Worm (Caenorhabditis elegans): ENCODE data around the gene Y68A4A.10.

Y68A4A.10 gene

DNA sequence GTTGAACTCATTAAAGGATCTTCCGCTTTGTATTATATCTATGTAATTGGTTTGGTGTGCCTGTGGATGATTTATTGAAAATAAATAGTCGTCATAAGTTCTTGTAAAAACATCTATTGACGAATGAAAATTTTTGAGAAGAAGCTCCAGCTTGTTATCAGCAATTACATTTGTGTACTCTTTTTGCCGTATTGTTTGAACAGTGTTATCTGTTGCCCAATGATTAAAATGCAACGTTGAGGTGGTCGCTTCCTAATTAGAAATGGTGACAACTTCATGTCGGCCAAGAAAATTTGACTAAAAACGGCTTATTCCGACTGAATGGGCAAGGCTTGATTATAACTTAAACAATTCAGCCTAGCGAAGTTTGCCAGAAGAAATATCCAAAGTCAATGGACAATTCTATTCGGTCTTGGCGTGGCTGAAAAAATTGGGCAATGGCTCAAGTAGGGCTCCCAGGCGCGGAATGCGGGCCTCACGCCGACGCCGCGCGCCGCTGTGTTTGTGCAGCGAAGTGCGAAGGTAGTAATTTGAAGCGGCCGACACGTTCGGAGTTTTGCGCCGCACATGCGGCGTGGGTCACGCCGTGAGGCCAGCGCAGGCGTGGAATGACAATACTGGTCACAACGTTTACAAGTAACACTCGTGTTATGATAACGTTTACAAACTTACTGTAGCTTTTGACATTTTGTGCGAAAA lies 38.8 kb downstream of the Y68A4A.10 start:
- no peak for TF ChIP-seq hnd-1 (tag; optimal IDR thresholded peaks at IDR 0.05)
- no peak for TF ChIP-seq hmbx-1 (tag; optimal IDR thresholded peaks at IDR 0.05)
- TF ChIP-seq hmg-4 (GFP tag; optimal IDR thresholded peaks at IDR 0.05) = no peak

DNA sequence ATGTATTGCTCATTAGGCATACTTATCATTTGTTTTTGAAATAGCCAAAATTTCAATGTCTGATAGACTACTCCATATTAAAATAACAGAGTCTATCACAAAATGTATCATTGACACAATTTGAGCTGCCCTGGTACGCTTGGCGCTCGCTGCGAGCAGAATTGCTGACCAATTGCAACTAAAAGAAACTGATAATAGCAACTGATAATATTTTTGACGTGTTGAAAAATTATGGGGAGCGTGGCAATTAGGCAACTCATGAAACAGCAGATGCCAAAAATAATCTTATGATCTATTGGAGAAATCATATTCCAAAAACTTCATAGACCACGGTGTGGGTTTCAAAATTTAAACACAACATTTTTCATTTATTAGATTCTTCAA lies 39.3 kb downstream of the Y68A4A.10 start:
- no peak for TF ChIP-seq hnd-1 (tag; optimal IDR thresholded peaks at IDR 0.05)
- TF ChIP-seq ama-1 (optimal IDR thresholded peaks at IDR 0.05) = no peak
- TF ChIP-seq ets-7 (tag; optimal IDR thresholded peaks at IDR 0.05) = no peak
- TF ChIP-seq sea-1 (GFP tag; conservative IDR thresholded peaks at IDR 0.05) = no peak
- TF ChIP-seq B0310.2 (tag; optimal IDR thresholded peaks at IDR 0.05) = no peak
- no peak for TF ChIP-seq tbx-11 (GFP tag; IDR thresholded peaks at IDR 0.05)
- no peak for TF ChIP-seq aly-1 (tag; optimal IDR thresholded peaks at IDR 0.05)
- no peak for TF ChIP-seq pes-1 (GFP tag; IDR thresholded peaks at IDR 0.05)
- no peak for TF ChIP-seq flt-1 (GFP tag; IDR thresholded peaks at IDR 0.05)
- no peak for TF ChIP-seq hmg-4 (GFP tag; optimal IDR thresholded peaks at IDR 0.05)

DNA sequence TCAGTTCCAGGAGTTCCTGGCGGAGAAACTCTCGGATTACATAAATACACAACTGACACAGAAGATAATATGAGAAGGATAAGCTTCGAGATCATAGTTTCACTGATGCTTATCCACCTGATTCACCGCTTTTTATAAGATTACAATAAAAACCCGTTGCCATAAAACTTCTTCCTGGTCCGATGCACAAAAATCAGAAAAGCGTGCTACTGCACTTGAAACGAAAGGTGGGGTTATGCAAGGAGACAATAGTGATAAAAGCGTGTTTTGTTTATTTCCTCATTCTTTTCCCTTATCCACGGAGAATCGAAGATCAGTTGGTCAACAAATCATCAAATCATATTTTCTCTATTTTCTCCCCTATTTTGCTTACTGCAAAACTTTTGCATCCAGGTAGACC lies 40.6 kb downstream of the Y68A4A.10 start, which contains the start of gene Y68A4B.3:
Gene Y68A4B.3, minus strand, starts transcription at position 101 of the 400 bp plus-strand sequence.
- no peak for TF ChIP-seq tbx-11 (GFP tag; IDR thresholded peaks at IDR 0.05)
- no peak for TF ChIP-seq sea-1 (GFP tag; conservative IDR thresholded peaks at IDR 0.05)
- no peak for TF ChIP-seq hmg-4 (GFP tag; optimal IDR thresholded peaks at IDR 0.05)
- no peak for TF ChIP-seq F13C5.2 (tag; optimal IDR thresholded peaks at IDR 0.05)
- no peak for TF ChIP-seq ceh-36 (tag; optimal IDR thresholded peaks at IDR 0.05)
- no peak for TF ChIP-seq tbx-37 (GFP tag; conservative IDR thresholded peaks at IDR 0.05)
- TF ChIP-seq ama-1 (optimal IDR thresholded peaks at IDR 0.05) = no peak
- TF ChIP-seq hmbx-1 (tag; optimal IDR thresholded peaks at IDR 0.05) = no peak
- no peak for TF ChIP-seq ets-7 (tag; optimal IDR thresholded peaks at IDR 0.05)
- no peak for TF ChIP-seq B0310.2 (tag; optimal IDR thresholded peaks at IDR 0.05)
- no peak for TF ChIP-seq scrt-1 (GFP tag; IDR thresholded peaks at IDR 0.05)

DNA sequence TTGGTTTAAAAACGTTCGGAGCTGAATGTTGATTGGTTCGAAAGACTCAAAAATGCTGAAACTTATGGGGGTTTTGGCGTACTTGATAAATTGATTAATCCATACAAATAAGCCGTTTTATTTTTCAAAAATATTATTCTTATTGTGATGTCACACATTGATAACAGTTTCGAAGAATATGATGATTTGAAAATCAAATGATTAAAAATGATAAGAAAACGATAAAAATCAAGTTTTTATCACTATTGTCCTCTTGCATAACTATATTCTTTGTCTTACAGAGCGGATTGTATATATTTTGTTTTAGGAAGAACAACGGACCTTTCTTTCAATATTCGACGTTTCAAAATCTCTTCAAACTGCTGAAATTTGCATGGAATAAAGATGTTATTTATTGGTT lies 41.1 kb downstream of the Y68A4A.10 start:
- TF ChIP-seq F13C5.2 (tag; optimal IDR thresholded peaks at IDR 0.05) (no peak), ets-7 (tag; optimal IDR thresholded peaks at IDR 0.05) (no peak), hmbx-1 (tag; optimal IDR thresholded peaks at IDR 0.05) (no peak), aly-1 (tag; optimal IDR thresholded peaks at IDR 0.05) (no peak), ama-1 (optimal IDR thresholded peaks at IDR 0.05) (no peak), pes-1 (GFP tag; IDR thresholded peaks at IDR 0.05) (no peak)

DNA sequence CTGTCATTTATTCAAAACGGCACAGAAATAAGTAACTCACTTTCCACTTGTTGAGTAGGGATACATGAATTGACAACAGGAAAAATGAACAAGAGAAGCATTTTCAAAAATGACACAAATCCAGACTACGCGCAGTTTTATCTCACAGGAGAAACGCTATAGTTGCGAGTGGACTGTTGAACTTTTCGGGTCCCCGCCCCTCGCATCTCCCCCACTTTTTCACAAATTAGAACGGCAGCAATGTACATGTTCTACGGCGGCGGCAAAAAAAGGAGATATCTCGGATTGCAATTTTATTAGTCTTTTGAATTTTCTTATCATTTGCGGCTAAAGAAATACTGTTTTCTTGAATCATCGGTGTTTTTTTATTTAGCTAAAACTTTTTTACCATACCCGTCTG lies 43.5 kb downstream of the Y68A4A.10 start, which contains the start of gene clec-242:
Gene clec-242, minus strand, starts transcription at position 101 of the 400 bp plus-strand sequence.
- TF ChIP-seq aly-1 (tag; optimal IDR thresholded peaks at IDR 0.05) (no peak), tbx-37 (GFP tag; conservative IDR thresholded peaks at IDR 0.05) (no peak), F13C5.2 (tag; optimal IDR thresholded peaks at IDR 0.05) (no peak), tra-4 (tag; optimal IDR thresholded peaks at IDR 0.05) (no peak), hnd-1 (tag; optimal IDR thresholded peaks at IDR 0.05) (no peak), ceh-36 (tag; optimal IDR thresholded peaks at IDR 0.05) (no peak), ama-1 (optimal IDR thresholded peaks at IDR 0.05) (no peak), ceh-13 (GFP tag; optimal IDR thresholded peaks at IDR 0.05) (no peak), hmg-4 (GFP tag; optimal IDR thresholded peaks at IDR 0.05) (no peak), flt-1 (GFP tag; IDR thresholded peaks at IDR 0.05) (no peak), B0310.2 (tag; optimal IDR thresholded peaks at IDR 0.05) (no peak), ets-7 (tag; optimal IDR thresholded peaks at IDR 0.05) (no peak), scrt-1 (GFP tag; IDR thresholded peaks at IDR 0.05) (no peak), pes-1 (GFP tag; IDR thresholded peaks at IDR 0.05) (no peak), tbx-11 (GFP tag; IDR thresholded peaks at IDR 0.05) (no peak), hmbx-1 (tag; optimal IDR thresholded peaks at IDR 0.05) (no peak), sea-1 (GFP tag; conservative IDR thresholded peaks at IDR 0.05) (no peak)

DNA sequence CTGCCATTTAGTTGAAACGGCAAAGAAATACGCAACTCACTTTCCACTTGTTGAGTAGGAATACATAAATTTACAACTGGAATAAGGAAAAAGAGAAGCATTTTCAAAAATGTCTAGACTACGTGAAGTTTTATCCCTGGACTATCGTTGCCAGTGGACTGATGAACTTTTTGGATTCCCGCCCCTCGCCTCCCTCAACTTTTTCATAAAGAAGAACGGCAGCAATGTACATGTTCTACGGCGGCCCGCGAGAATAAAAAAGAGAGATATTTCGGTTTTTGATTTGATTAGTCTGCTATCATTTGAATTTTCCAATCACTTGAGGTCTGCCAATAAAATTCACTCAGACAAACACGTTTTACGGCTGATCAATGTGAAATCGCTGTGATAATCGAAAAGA lies 47.0 kb downstream of the Y68A4A.10 start, which contains the start of gene clec-243:
Gene clec-243, minus strand, starts transcription at position 101 of the 400 bp plus-strand sequence.
- TF ChIP-seq scrt-1 (GFP tag; IDR thresholded peaks at IDR 0.05) (no peak), flt-1 (GFP tag; IDR thresholded peaks at IDR 0.05) (no peak)

DNA sequence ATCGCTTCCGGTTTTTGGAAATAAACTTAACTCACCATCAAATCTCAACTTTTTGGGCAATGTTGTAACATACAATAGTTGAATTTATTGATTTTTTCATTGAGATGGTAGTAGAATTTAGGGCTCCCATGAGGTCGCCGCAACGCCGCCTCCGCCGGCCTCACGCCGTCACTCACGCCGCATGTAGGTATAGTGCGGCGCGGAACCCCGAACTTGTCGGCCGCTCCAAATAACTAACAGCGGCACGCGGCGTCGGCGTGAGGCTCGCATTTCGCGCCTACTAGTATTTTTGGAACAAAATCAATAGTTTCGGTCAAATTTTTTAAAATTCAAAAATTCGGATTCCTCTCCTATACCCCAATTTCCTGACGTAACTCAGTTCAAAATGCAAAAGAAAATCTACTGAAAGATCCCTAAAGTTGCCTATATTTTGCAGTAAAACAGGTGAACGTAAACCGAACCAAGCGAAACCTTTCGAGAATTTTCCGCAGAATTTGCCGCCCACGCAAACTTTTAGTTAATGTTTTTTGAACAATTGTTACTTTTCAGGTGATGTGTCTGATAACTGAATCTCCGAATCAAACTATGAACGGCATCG lies 49.5 kb downstream of the Y68A4A.10 start, which contains the start of gene Y61B8A.6:
Gene Y61B8A.6, plus strand, starts transcription at position 548 of the 598 bp plus-strand sequence.
- TF ChIP-seq sea-1 (GFP tag; conservative IDR thresholded peaks at IDR 0.05) (no peak), F13C5.2 (tag; optimal IDR thresholded peaks at IDR 0.05) (no peak), scrt-1 (GFP tag; IDR thresholded peaks at IDR 0.05) (no peak), ceh-36 (tag; optimal IDR thresholded peaks at IDR 0.05) (no peak), B0310.2 (tag; optimal IDR thresholded peaks at IDR 0.05) (no peak), tbx-37 (GFP tag; conservative IDR thresholded peaks at IDR 0.05) (no peak), tbx-11 (GFP tag; IDR thresholded peaks at IDR 0.05) (no peak), flt-1 (GFP tag; IDR thresholded peaks at IDR 0.05) (no peak), hnd-1 (tag; optimal IDR thresholded peaks at IDR 0.05) (no peak), hmbx-1 (tag; optimal IDR thresholded peaks at IDR 0.05) (no peak), ama-1 (optimal IDR thresholded peaks at IDR 0.05) (no peak), aly-1 (tag; optimal IDR thresholded peaks at IDR 0.05) (no peak), hmg-4 (GFP tag; optimal IDR thresholded peaks at IDR 0.05) (no peak), ets-7 (tag; optimal IDR thresholded peaks at IDR 0.05) (no peak), ceh-13 (GFP tag; optimal IDR thresholded peaks at IDR 0.05) (no peak)

Measured in whole organism, early embryonic.